Worm (Caenorhabditis elegans) whole organism, L1 larva: ENCODE data around the gene aco-2.
A peak's percentile ranks its signal among the peaks of the same experiment; 100 is the strongest.

Source experiments
- dpl-1 ChIP-seq, 3 experiments: fragments of 150-350 bp in 2 of 3; sonication (generic microtip) in 1 of 3; optimal IDR thresholded peaks; 2 replicates each; lab custom pipeline; 2014 to 2017; ENCODE audit warnings: missing biosample characterization in 3 of 3, missing genetic modification characterization in 3 of 3, missing genetic modification reagents in 3 of 3
- hlh-4 ChIP-seq: sonication (generic microtip); optimal IDR thresholded peaks from 2 replicates; lab custom pipeline; 2016; ENCODE audit warnings: mild to moderate bottlenecking, missing genetic modification characterization, missing compliant biosample characterization
- lin-13 ChIP-seq: fragments of 150-350 bp; optimal IDR thresholded peaks from 2 replicates; lab custom pipeline; 2014; ENCODE audit warnings: missing biosample characterization, missing genetic modification reagents, missing genetic modification characterization
- lin-35 ChIP-seq, 2 experiments: fragments of 150-350 bp; optimal IDR thresholded peaks; 2 replicates each; lab custom pipeline; 2014; ENCODE audit warnings: missing biosample characterization in 2 of 2, missing genetic modification characterization in 2 of 2, missing genetic modification reagents in 2 of 2
- lir-3 ChIP-seq: sonication (generic microtip); optimal IDR thresholded peaks from 2 replicates; lab custom pipeline; 2016; ENCODE audit warnings: mild to moderate bottlenecking, missing genetic modification characterization, moderate library complexity, missing compliant biosample characterization; ENCODE audit not compliant: poor library complexity
- nhr-77 ChIP-seq: fragments of 150-350 bp; optimal IDR thresholded peaks from 2 replicates; lab custom pipeline; 2014; ENCODE audit warnings: missing biosample characterization, missing genetic modification characterization
- pax-3 ChIP-seq: fragments of 200-800 bp; sonication (Bioruptor generic); optimal IDR thresholded peaks from 2 replicates; lab custom pipeline; 2018; ENCODE audit warnings: mild to moderate bottlenecking, missing genetic modification characterization, moderate library complexity, missing compliant biosample characterization
- skn-1 ChIP-seq: fragments of 150-350 bp; optimal IDR thresholded peaks from 2 replicates; lab custom pipeline; 2014; ENCODE audit warnings: missing biosample characterization, missing genetic modification characterization
- unc-62 ChIP-seq: fragments of 150-350 bp; optimal IDR thresholded peaks from 2 replicates; lab custom pipeline; 2014; ENCODE audit warnings: missing biosample characterization, missing genetic modification reagents, missing genetic modification characterization
- ztf-11 ChIP-seq, 2 experiments: sonication (generic microtip); optimal IDR thresholded peaks; 2 replicates each; lab custom pipeline; 2016 to 2017; ENCODE audit warnings: missing genetic modification characterization in 2 of 2, missing biosample characterization in 1 of 2, missing compliant biosample characterization in 1 of 2

- TF ChIP-seq skn-1 (tag; lab: Kevin White, UChicago) (peak; percentile 11), lin-13 (peak; percentile 33), nhr-77 (peak; percentile 61), lin-35 (GFP tag; optimal IDR thresholded peaks at IDR 0.05; lab: Kevin White, UChicago) (peak; percentile 38 to 68), lir-3 (no peak), ztf-11 (tag; optimal IDR thresholded peaks at IDR 0.05; lab: Kevin White, UChicago) (no peak), unc-62 (GFP tag; lab: Kevin White, UChicago) (no peak), hlh-4 (tag; lab: Kevin White, UChicago) (no peak), dpl-1 (GFP tag; optimal IDR thresholded peaks at IDR 0.05; lab: Kevin White, UChicago) (peak; percentile 20 to 46 (median 26)), pax-3 (no peak)
Measured at ce11 chrIII:7978723-7979122, 5.2 kb downstream of the aco-2 start.
